Fruit fly (Drosophila melanogaster): ENCODE results near the gene SNF4Agamma.

The SNF4Agamma gene

dm6 chr3R:21140458-21140857, at the start of gene SNF4Agamma (continued):
- TF ChIP-seq gfzf (GFP tag; optimal IDR thresholded peaks at IDR 0.05) (peak; percentile 29), CG15269 (tag; optimal IDR thresholded peaks at IDR 0.05) (no peak), pan (optimal IDR thresholded peaks at IDR 0.05) (no peak), pan (GFP tag; optimal IDR thresholded peaks at IDR 0.05 in 1 of 2, IDR thresholded peaks at IDR 0.05 in 1 of 2) (peak in 1 of 2 experiments; percentile 31), MBD-R2 (GFP tag; IDR thresholded peaks at IDR 0.05) (peak; percentile 36; the same call in 1 of the 2 replicates), amos (GFP tag; IDR thresholded peaks at IDR 0.05; ENCODE audit: partially characterized antibody) (peak; percentile 76; the same call in 1 of the 2 replicates), nerfin-1 (tag; optimal IDR thresholded peaks at IDR 0.05) (peak; percentile 11), CG2678 (tag; optimal IDR thresholded peaks at IDR 0.05) (peak; percentile 30), Aef1 (GFP tag; IDR thresholded peaks at IDR 0.05) (0 out of 3 replicates have a peak, but pooled peaks have one; percentile 28), bab2 (GFP tag; optimal IDR thresholded peaks at IDR 0.05) (peak; percentile 14), CG12391 (tag; optimal IDR thresholded peaks at IDR 0.05) (peak; percentile 53), CG30020 (tag; optimal IDR thresholded peaks at IDR 0.05) (peak; percentile 16), inv (GFP tag; IDR thresholded peaks at IDR 0.05; ENCODE audit: partially characterized antibody) (peak; percentile 68), HmgD (GFP tag; optimal IDR thresholded peaks at IDR 0.05) (no peak), CG3847 (GFP tag; IDR thresholded peaks at IDR 0.05) (peak; percentile 73), tio (GFP tag; optimal IDR thresholded peaks at IDR 0.05) (no peak), tap (tag; optimal IDR thresholded peaks at IDR 0.05) (peak; percentile 10), Dbx (GFP tag; IDR thresholded peaks at IDR 0.05) (0 out of 3 replicates have a peak, but pooled peaks have one; percentile 33), sens (GFP tag) (peak; percentile 90), nmo (GFP tag; optimal IDR thresholded peaks at IDR 0.05) (peak; percentile 49), CG2712 (tag; optimal IDR thresholded peaks at IDR 0.05) (peak; percentile 63), trem (tag; optimal IDR thresholded peaks at IDR 0.05) (peak; percentile 63), cg (GFP tag; optimal IDR thresholded peaks at IDR 0.05) (no peak), CG32532 (GFP tag; IDR thresholded peaks at IDR 0.05) (peak; percentile 48), lilli (GFP tag; optimal IDR thresholded peaks at IDR 0.05) (peak; percentile 48), CG6689 (GFP tag; IDR thresholded peaks at IDR 0.05) (no peak), hb (GFP tag; IDR thresholded peaks at IDR 0.05; ENCODE audit: partially characterized antibody) (peak; percentile 51; the same call in 2 of the 3 replicates), CG2889 (GFP tag; IDR thresholded peaks at IDR 0.05) (no peak), Optix (GFP tag; IDR thresholded peaks at IDR 0.05) (no peak), hth (optimal IDR thresholded peaks at IDR 0.05) (no peak), CG10565 (GFP tag; optimal IDR thresholded peaks at IDR 0.05) (no peak), CG34422 (GFP tag; IDR thresholded peaks at IDR 0.05) (0 out of 3 replicates have a peak, but pooled peaks have one; percentile 19), CG10267 (tag; optimal IDR thresholded peaks at IDR 0.05) (peak; percentile 23), prd (optimal IDR thresholded peaks at IDR 0.05) (no peak), prd (GFP tag; IDR thresholded peaks at IDR 0.05) (peak; percentile 68), mam (GFP tag; optimal IDR thresholded peaks at IDR 0.05) (no peak), Sin3A (optimal IDR thresholded peaks at IDR 0.05) (peak; percentile 42), dpn (GFP tag; optimal IDR thresholded peaks at IDR 0.05) (peak in 1 of 2 experiments; percentile 27), zen2 (GFP tag; IDR thresholded peaks at IDR 0.05; ENCODE audit: partially characterized antibody) (peak; percentile 46; the same call in 1 of the 3 replicates), CG12155 (GFP tag; optimal IDR thresholded peaks at IDR 0.05) (peak; percentile 35), row (GFP tag; IDR thresholded peaks at IDR 0.05) (peak; percentile 81), zf30C (GFP tag; optimal IDR thresholded peaks at IDR 0.05) (no peak), ttk (GFP tag; IDR thresholded peaks at IDR 0.05) (no peak), CG17359 (tag; optimal IDR thresholded peaks at IDR 0.05) (no peak), CG10366 (GFP tag; IDR thresholded peaks at IDR 0.05) (peak; percentile 45; the same call in 1 of the 2 replicates), HLH54F (GFP tag; optimal IDR thresholded peaks at IDR 0.05) (peak; percentile 11), CG17361 (GFP tag; IDR thresholded peaks at IDR 0.05) (peak; percentile 51; the same call in 2 of the 3 replicates), CG12659 (GFP tag; optimal IDR thresholded peaks at IDR 0.05) (peak; percentile 44), Bgb (GFP tag; IDR thresholded peaks at IDR 0.05; ENCODE audit: partially characterized antibody) (peak; percentile 76), Ravus (GFP tag; IDR thresholded peaks at IDR 0.05) (no peak), CG14860 (GFP tag; IDR thresholded peaks at IDR 0.05; ENCODE audit: partially characterized antibody) (peak; percentile 44; the same call in 2 of the 3 replicates)
